Worm (Caenorhabditis elegans) whole organism, mixed stage, embryonic: Measurements from ENCODE around the gene rike-1.

Experiments
- ceh-39 ChIP-seq: fragments of 150-350 bp; optimal IDR thresholded peaks from 2 replicates; lab custom pipeline; 2014; ENCODE audit warnings: missing biosample characterization, missing genetic modification characterization
- elt-3 ChIP-seq: fragments of 150-350 bp; optimal IDR thresholded peaks from 2 replicates; lab custom pipeline; 2014; ENCODE audit warnings: missing biosample characterization, missing genetic modification characterization
- lin-13 ChIP-seq: fragments of 150-350 bp; optimal IDR thresholded peaks from 2 replicates; lab custom pipeline; 2014; ENCODE audit warnings: missing biosample characterization, missing genetic modification characterization
- mep-1 ChIP-seq: fragments of 150-350 bp; optimal IDR thresholded peaks from 2 replicates; lab custom pipeline; 2017; ENCODE audit warnings: missing biosample characterization, missing genetic modification reagents, missing genetic modification characterization, inconsistent platforms
- mls-2 ChIP-seq: sonication (generic microtip); optimal IDR thresholded peaks from 2 replicates; lab custom pipeline; 2016; ENCODE audit warnings: mild to moderate bottlenecking, missing genetic modification characterization, moderate library complexity, missing compliant biosample characterization
- nhr-12 ChIP-seq: fragments of 150-350 bp; optimal IDR thresholded peaks from 2 replicates; lab custom pipeline; 2014; ENCODE audit warnings: missing biosample characterization, missing genetic modification characterization
- nhr-28 ChIP-seq: fragments of 150-350 bp; optimal IDR thresholded peaks from 2 replicates; lab custom pipeline; 2014; ENCODE audit warnings: missing biosample characterization, missing genetic modification characterization
- nhr-76 ChIP-seq: sonication (generic microtip); optimal IDR thresholded peaks from 2 replicates; lab custom pipeline; 2017; ENCODE audit warnings: missing biosample characterization, missing genetic modification characterization
- snpc-4 ChIP-seq: fragments of 150-350 bp; optimal IDR thresholded peaks from 2 replicates; lab custom pipeline; 2014; ENCODE audit warnings: missing biosample characterization, missing genetic modification characterization

DNA sequence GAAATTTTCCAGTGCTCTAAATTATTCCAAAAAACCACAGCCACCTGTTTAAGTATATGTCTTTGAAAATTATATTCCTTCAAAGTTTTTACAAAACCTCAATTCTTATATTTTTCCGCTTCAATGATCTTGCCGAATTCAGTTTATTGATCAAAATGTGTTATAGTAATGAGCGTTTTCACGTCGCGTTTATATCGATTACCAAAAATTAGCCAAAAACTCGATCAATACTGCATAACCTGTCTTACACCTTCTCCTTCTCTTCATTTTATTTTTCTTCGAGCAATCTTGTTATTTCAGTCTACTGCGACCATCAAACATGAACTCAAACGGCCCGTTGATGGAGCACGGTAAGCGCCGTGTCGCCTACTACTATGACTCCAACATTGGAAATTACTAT lies 20.6 kb downstream of the rike-1 start, which contains the start of gene hda-1:
- TF ChIP-seq elt-3 (tag; lab: Kevin White, UChicago) (no peak), mls-2 (tag; lab: Kevin White, UChicago) (no peak), mep-1 (tag; lab: Kevin White, UChicago) (no peak), nhr-12 (tag; lab: Kevin White, UChicago) (no peak), lin-13 (tag; lab: Kevin White, UChicago) (no peak), nhr-76 (tag; lab: Kevin White, UChicago) (no peak), ceh-39 (no peak), snpc-4 (tag; lab: Kevin White, UChicago) (no peak), nhr-28 (tag; lab: Kevin White, UChicago) (no peak)
